Fruit fly (Drosophila melanogaster) whole organism, embryonic: ENCODE measurements around the gene SmD2.

Source experiments
- Ada2b ChIP-seq: fragments of 200-800 bp; sonication (Bioruptor generic); IDR thresholded peaks from 2 replicates; pipeline ENCODE4 v1.3.6; 2022; ENCODE audit warnings: missing biosample characterization, missing genetic modification characterization
- BtbVII ChIP-seq: fragments of 200-800 bp; sonication (Bioruptor generic); optimal IDR thresholded peaks from 3 replicates; lab custom pipeline; 2017; ENCODE audit warnings: missing biosample characterization, mild to moderate bottlenecking, missing genetic modification characterization
- CG12071 ChIP-seq: fragments of 200-800 bp; sonication (Bioruptor generic); optimal IDR thresholded peaks from 3 replicates; lab custom pipeline; 2018; ENCODE audit warnings: missing biosample characterization, mild to moderate bottlenecking, missing genetic modification characterization
- CG14710 ChIP-seq: fragments of 200-800 bp; sonication (Bioruptor generic); optimal IDR thresholded peaks from 3 replicates; lab custom pipeline; 2019; ENCODE audit warnings: missing biosample characterization, mild to moderate bottlenecking, missing genetic modification characterization, moderate library complexity
- CG15073 ChIP-seq: fragments of 200-800 bp; sonication (Bioruptor generic); optimal IDR thresholded peaks from 2 replicates; lab custom pipeline; 2016; ENCODE audit warnings: missing biosample characterization, missing genetic modification characterization
- CG15696 ChIP-seq: fragments of 200-800 bp; sonication (Bioruptor generic); optimal IDR thresholded peaks from 2 replicates; lab custom pipeline; 2019; ENCODE audit warnings: missing biosample characterization, mild to moderate bottlenecking, missing genetic modification characterization, moderate library complexity
- CG17328 ChIP-seq: fragments of 200-800 bp; sonication (Bioruptor generic); IDR thresholded peaks from 2 replicates; pipeline ENCODE4 v1.3.6; 2022; ENCODE audit warnings: missing biosample characterization, missing genetic modification characterization
- CG17385 ChIP-seq: fragments of 200-800 bp; sonication (Bioruptor generic); optimal IDR thresholded peaks from 3 replicates; lab custom pipeline; 2018; ENCODE audit warnings: missing biosample characterization, mild to moderate bottlenecking, missing genetic modification characterization
- CG18262 ChIP-seq: fragments of 200-800 bp; optimal IDR thresholded peaks from 3 replicates; lab custom pipeline; 2019; ENCODE audit warnings: missing biosample characterization, mild to moderate bottlenecking, missing genetic modification characterization, moderate library complexity
- CG1832 ChIP-seq: fragments of 200-800 bp; sonication (Bioruptor generic); optimal IDR thresholded peaks from 2 replicates; lab custom pipeline; 2017; ENCODE audit warnings: missing biosample characterization, mild to moderate bottlenecking, missing genetic modification characterization, inconsistent platforms
- CG18619 ChIP-seq: fragments of 200-800 bp; sonication (Bioruptor generic); optimal IDR thresholded peaks from 3 replicates; lab custom pipeline; 2017; ENCODE audit warnings: missing biosample characterization, mild to moderate bottlenecking, missing genetic modification characterization
- CG2116 ChIP-seq: fragments of 200-800 bp; sonication (Bioruptor generic); optimal IDR thresholded peaks from 3 replicates; lab custom pipeline; 2018; ENCODE audit warnings: missing biosample characterization, mild to moderate bottlenecking, missing genetic modification characterization
- CG30020 ChIP-seq: fragments of 200-800 bp; optimal IDR thresholded peaks from 2 replicates; lab custom pipeline; 2019; ENCODE audit warnings: missing biosample characterization, mild to moderate bottlenecking, missing genetic modification characterization, moderate library complexity
- CG6854 ChIP-seq: fragments of 200-800 bp; sonication (Bioruptor generic); optimal IDR thresholded peaks from 3 replicates; lab custom pipeline; 2017; ENCODE audit warnings: missing biosample characterization, mild to moderate bottlenecking, missing genetic modification characterization
- CG7963 ChIP-seq: fragments of 200-800 bp; sonication (Bioruptor generic); IDR thresholded peaks from 3 replicates; pipeline ENCODE4 v1.3.6; 2022; ENCODE audit warnings: missing biosample characterization, missing genetic modification characterization; ENCODE audit not compliant: partially characterized antibody
- CG8765 ChIP-seq: fragments of 200-800 bp; sonication (Bioruptor generic); IDR thresholded peaks from 2 replicates; pipeline ENCODE4 v1.3.6; 2022; ENCODE audit warnings: missing biosample characterization, missing genetic modification characterization
- CG8944 ChIP-seq: fragments of 200-800 bp; sonication (Bioruptor generic); optimal IDR thresholded peaks from 3 replicates; lab custom pipeline; 2016; ENCODE audit warnings: missing biosample characterization, missing genetic modification characterization
- CHES-1-like ChIP-seq: fragments of 200-800 bp; sonication (Bioruptor generic); optimal IDR thresholded peaks from 2 replicates; lab custom pipeline; 2016; ENCODE audit warnings: missing biosample characterization, missing genetic modification characterization
- CkIIα-i1 ChIP-seq: fragments of 200-800 bp; sonication (Bioruptor generic); IDR thresholded peaks from 2 replicates; pipeline ENCODE4 v1.3.6; 2022; ENCODE audit warnings: missing biosample characterization, missing genetic modification characterization
- D19A ChIP-seq: fragments of 200-800 bp; optimal IDR thresholded peaks from 3 replicates; lab custom pipeline; 2019; ENCODE audit warnings: missing biosample characterization, mild to moderate bottlenecking, missing genetic modification characterization, moderate library complexity
- Dek ChIP-seq: fragments of 200-800 bp; sonication (Bioruptor generic); optimal IDR thresholded peaks from 3 replicates; lab custom pipeline; 2019; ENCODE audit warnings: missing biosample characterization, mild to moderate bottlenecking, missing genetic modification characterization, moderate library complexity
- Doc3 ChIP-seq: fragments of 200-800 bp; sonication (Bioruptor generic); IDR thresholded peaks from 3 replicates; pipeline ENCODE4 v1.3.6; 2022; ENCODE audit warnings: missing biosample characterization, missing genetic modification characterization; ENCODE audit not compliant: partially characterized antibody
- HLH54F ChIP-seq: fragments of 200-800 bp; sonication (Bioruptor generic); optimal IDR thresholded peaks from 3 replicates; lab custom pipeline; 2016; ENCODE audit warnings: missing biosample characterization, missing genetic modification characterization
- Hr3 ChIP-seq: fragments of 200-800 bp; sonication (Bioruptor generic); optimal IDR thresholded peaks from 3 replicates; lab custom pipeline; 2016; ENCODE audit warnings: missing biosample characterization, missing genetic modification characterization
- Hr78 ChIP-seq, 2 experiments: fragments of 200-800 bp in 1 of 2; fragments of >200 bp in 1 of 2; sonication (Bioruptor generic) in 1 of 2; optimal IDR thresholded peaks; 2 replicates each; lab custom pipeline; 2017 to 2019; ENCODE audit warnings: missing biosample characterization in 2 of 2, missing genetic modification characterization in 2 of 2, mild to moderate bottlenecking in 1 of 2, moderate library complexity in 1 of 2
- Lhr ChIP-seq: fragments of 200-800 bp; sonication (Bioruptor generic); optimal IDR thresholded peaks from 3 replicates; lab custom pipeline; 2017; ENCODE audit warnings: mild to moderate bottlenecking, missing biosample characterization, missing genetic modification reagents, missing genetic modification characterization
- MBD-R2 ChIP-seq: fragments of 200-800 bp; sonication (Bioruptor generic); IDR thresholded peaks from 2 replicates; pipeline ENCODE4 v1.3.6; 2022; ENCODE audit warnings: missing biosample characterization, missing genetic modification characterization
- MTF-1 ChIP-seq: fragments of 200-800 bp; sonication (Bioruptor generic); optimal IDR thresholded peaks from 2 replicates; lab custom pipeline; 2018; ENCODE audit warnings: missing biosample characterization, mild to moderate bottlenecking, missing genetic modification characterization, borderline replicate concordance
- Myb ChIP-seq: fragments of 200-800 bp; sonication (Bioruptor generic); optimal IDR thresholded peaks from 2 replicates; lab custom pipeline; 2016; ENCODE audit warnings: missing biosample characterization, missing genetic modification characterization
- Nf-YC ChIP-seq: fragments of 200-800 bp; optimal IDR thresholded peaks from 3 replicates; lab custom pipeline; 2019; ENCODE audit warnings: missing biosample characterization, mild to moderate bottlenecking, missing genetic modification characterization, moderate library complexity
- Ptx1 ChIP-seq: fragments of 200-800 bp; sonication (Bioruptor generic); IDR thresholded peaks from 2 replicates; pipeline ENCODE4 v1.3.6; 2022; ENCODE audit warnings: missing biosample characterization, missing genetic modification characterization
- Scr ChIP-seq: fragments of 200-800 bp; sonication (Bioruptor generic); IDR thresholded peaks from 2 replicates; pipeline ENCODE4 v1.3.6; 2022; ENCODE audit warnings: missing biosample characterization, missing genetic modification characterization; ENCODE audit not compliant: partially characterized antibody
- abd-A ChIP-seq: fragments of 200-800 bp; sonication (Bioruptor generic); optimal IDR thresholded peaks from 3 replicates; lab custom pipeline; 2019; ENCODE audit warnings: missing biosample characterization, mild to moderate bottlenecking, missing genetic modification characterization, moderate library complexity
- ase ChIP-seq: fragments of 200-800 bp; sonication (Bioruptor generic); IDR thresholded peaks from 3 replicates; pipeline ENCODE4 v1.3.6; 2022; ENCODE audit warnings: missing biosample characterization, missing genetic modification characterization
- bab2 ChIP-seq: fragments of 200-800 bp; sonication (Bioruptor generic); optimal IDR thresholded peaks from 2 replicates; lab custom pipeline; 2016; ENCODE audit warnings: missing biosample characterization, missing genetic modification characterization
- btn ChIP-seq: fragments of 200-800 bp; sonication (Bioruptor generic); optimal IDR thresholded peaks from 2 replicates; lab custom pipeline; 2016; ENCODE audit warnings: missing biosample characterization, missing genetic modification characterization
- ems ChIP-seq: fragments of 200-800 bp; sonication (Bioruptor generic); optimal IDR thresholded peaks from 3 replicates; lab custom pipeline; 2016; ENCODE audit warnings: missing biosample characterization, missing genetic modification characterization
- fu2 ChIP-seq: fragments of 200-800 bp; sonication (Bioruptor generic); optimal IDR thresholded peaks from 2 replicates; lab custom pipeline; 2016; ENCODE audit warnings: missing biosample characterization, missing genetic modification characterization
- gce ChIP-seq: fragments of 200-800 bp; sonication (Bioruptor generic); IDR thresholded peaks from 3 replicates; pipeline ENCODE4 v1.3.6; 2022; ENCODE audit warnings: missing biosample characterization, missing genetic modification characterization
- jigr1 ChIP-seq: fragments of 200-800 bp; sonication (Bioruptor generic); IDR thresholded peaks from 3 replicates; pipeline ENCODE4 v1.3.6; 2022; ENCODE audit warnings: missing biosample characterization, missing genetic modification characterization
- jumu ChIP-seq: fragments of 200-800 bp; sonication (Bioruptor generic); optimal IDR thresholded peaks from 3 replicates; lab custom pipeline; 2016; ENCODE audit warnings: missing biosample characterization, missing genetic modification characterization
- lov ChIP-seq, 2 experiments: fragments of 200-800 bp in 1 of 2; fragments of >200 bp in 1 of 2; sonication (Bioruptor generic) in 1 of 2; IDR thresholded peaks in 1 of 2; optimal IDR thresholded peaks in 1 of 2; 2 replicates in 1 of 2; 3 replicates in 1 of 2; pipeline versions ENCODE4 v1.3.6 to Lab custom; 2017 to 2022; ENCODE audit warnings: missing biosample characterization in 1 of 2, missing genetic modification characterization in 1 of 2
- odd ChIP-seq: fragments of 200-800 bp; sonication (Bioruptor generic); optimal IDR thresholded peaks from 2 replicates; lab custom pipeline; 2017; ENCODE audit warnings: missing biosample characterization, mild to moderate bottlenecking, missing genetic modification characterization
- pnt ChIP-seq: fragments of 200-800 bp; sonication (Bioruptor generic); optimal IDR thresholded peaks from 3 replicates; lab custom pipeline; 2016; ENCODE audit warnings: missing biosample characterization, missing genetic modification characterization
- pzg ChIP-seq: fragments of 200-800 bp; sonication (Bioruptor generic); optimal IDR thresholded peaks from 3 replicates; lab custom pipeline; 2018; ENCODE audit warnings: missing biosample characterization, mild to moderate bottlenecking, missing genetic modification characterization, moderate library complexity
- stwl ChIP-seq: fragments of 200-800 bp; sonication (Bioruptor generic); optimal IDR thresholded peaks from 3 replicates; lab custom pipeline; 2018; ENCODE audit warnings: missing biosample characterization, mild to moderate bottlenecking, missing genetic modification characterization, moderate library complexity
- vfl ChIP-seq: fragments of 200-800 bp; sonication (Bioruptor generic); optimal IDR thresholded peaks from 2 replicates; lab custom pipeline; 2016; ENCODE audit warnings: missing biosample characterization, missing genetic modification characterization
- zen2 ChIP-seq: fragments of 200-800 bp; sonication (Bioruptor generic); IDR thresholded peaks from 3 replicates; pipeline ENCODE4 v1.3.6; 2022; ENCODE audit warnings: missing biosample characterization, missing genetic modification characterization; ENCODE audit not compliant: partially characterized antibody

Gene SmD2

DNA sequence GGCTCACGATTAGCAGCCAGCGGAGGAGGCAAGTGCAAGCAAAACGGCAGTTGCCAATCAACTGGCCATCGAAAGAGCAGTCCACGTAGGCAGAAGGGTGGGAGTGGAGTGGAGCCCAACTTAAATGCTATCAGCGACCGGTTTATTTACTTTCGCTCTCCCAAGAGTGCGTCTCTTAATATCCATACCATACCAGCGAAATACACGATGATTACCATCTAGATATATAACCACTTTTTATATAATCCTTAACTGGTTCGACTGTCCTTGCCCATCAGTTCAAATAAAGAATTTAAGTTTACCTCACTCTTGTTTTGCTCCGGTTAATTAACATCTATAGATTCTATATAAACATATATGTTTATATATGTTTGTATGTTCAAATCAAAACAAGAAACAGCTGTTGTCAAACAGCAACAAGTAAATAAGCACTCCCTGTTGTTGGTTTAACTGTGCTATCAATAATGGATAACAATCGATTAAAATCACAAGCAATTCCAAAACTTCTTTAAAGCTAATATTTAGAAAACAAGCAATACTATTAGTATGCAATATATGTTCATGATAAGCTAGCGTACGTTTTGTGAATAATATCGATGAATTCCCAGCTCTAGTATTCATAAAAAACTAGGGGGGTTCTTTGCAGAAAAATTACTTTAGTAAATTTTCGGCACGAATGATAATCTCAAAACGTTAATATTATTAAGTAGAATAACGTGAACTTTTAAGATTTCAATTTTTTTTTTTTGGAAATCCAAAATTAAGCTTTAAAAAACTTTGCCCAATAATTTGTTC lies 28.0 kb upstream of the SmD2 start (continued):
- TF ChIP-seq stwl: peak; percentile 22
- no peak for TF ChIP-seq CG18619 (GFP tag; lab: Kevin White, UChicago)
- TF ChIP-seq CG6854: peak; percentile 71
- TF ChIP-seq CG8765 (GFP tag; lab: Robert Waterston, UW): no peak
- peak; percentile 72 for TF ChIP-seq BtbVII (GFP tag; lab: Kevin White, UChicago)
- no peak for TF ChIP-seq CG7963 (GFP tag; lab: Robert Waterston, UW)
- TF ChIP-seq CHES-1-like: peak; percentile 13
- TF ChIP-seq CG8944 (GFP tag; lab: Kevin White, UChicago): no peak
- TF ChIP-seq bab2 (GFP tag; lab: Kevin White, UChicago): peak; percentile 39
- TF ChIP-seq btn (GFP tag; lab: Kevin White, UChicago): no peak
- TF ChIP-seq CG17385 (GFP tag; lab: Kevin White, UChicago): peak; percentile 44
- no peak for TF ChIP-seq ase (GFP tag; lab: Robert Waterston, UW)
- TF ChIP-seq Myb (GFP tag; lab: Kevin White, UChicago): peak; percentile 10
- no peak for TF ChIP-seq jigr1
- TF ChIP-seq Hr3 (GFP tag; lab: Kevin White, UChicago): peak; percentile 2
- no peak for TF ChIP-seq CkIIα-i1 (GFP tag; lab: Robert Waterston, UW)
- TF ChIP-seq Doc3 (GFP tag; lab: Robert Waterston, UW): peak; percentile 26; the same call in 2 of the 3 replicates
- peak; percentile 34 for TF ChIP-seq Nf-YC
- no peak for TF ChIP-seq pnt
- TF ChIP-seq CG18262 (tag; lab: Kevin White, UChicago): peak; percentile 43
- 0 out of 3 replicates have a peak, but pooled peaks have one; percentile 30 for TF ChIP-seq gce (GFP tag; lab: Robert Waterston, UW)
- TF ChIP-seq CG17328: no peak
- TF ChIP-seq CG14710: peak; percentile 49
- TF ChIP-seq Scr (GFP tag; lab: Robert Waterston, UW): peak; percentile 45
- peak; percentile 63 for TF ChIP-seq CG2116 (GFP tag; lab: Kevin White, UChicago)
- no peak for TF ChIP-seq vfl (GFP tag; lab: Kevin White, UChicago)
- no peak for TF ChIP-seq HLH54F (GFP tag; lab: Kevin White, UChicago)
- TF ChIP-seq Hr78 (GFP tag; optimal IDR thresholded peaks at IDR 0.05; lab: Kevin White, UChicago): no peak
- no peak for TF ChIP-seq Dek (tag; lab: Kevin White, UChicago)
- peak; percentile 11 for TF ChIP-seq D19A (tag; lab: Kevin White, UChicago)
- no peak for TF ChIP-seq Lhr (GFP tag; lab: Kevin White, UChicago)
- TF ChIP-seq MTF-1 (GFP tag; lab: Kevin White, UChicago): no peak
- no peak for TF ChIP-seq zen2 (GFP tag; lab: Robert Waterston, UW)
- TF ChIP-seq jumu (GFP tag; lab: Kevin White, UChicago): no peak
- TF ChIP-seq Ada2b: no peak
- TF ChIP-seq Ptx1 (GFP tag; lab: Robert Waterston, UW): no peak
- TF ChIP-seq abd-A (tag; lab: Kevin White, UChicago): no peak
- peak; percentile 19 for TF ChIP-seq CG15696 (tag; lab: Kevin White, UChicago)
- TF ChIP-seq CG30020 (tag; lab: Kevin White, UChicago): peak; percentile 61
- TF ChIP-seq fu2 (GFP tag; lab: Kevin White, UChicago): no peak
- peak; percentile 66 for TF ChIP-seq odd (GFP tag; lab: Kevin White, UChicago)
- TF ChIP-seq CG15073: no peak
- no peak for TF ChIP-seq CG1832
- peak; percentile 55; the same call in 1 of the 2 replicates for TF ChIP-seq MBD-R2 (GFP tag; lab: Robert Waterston, UW)
- no peak for TF ChIP-seq CG12071 (GFP tag; lab: Kevin White, UChicago)
- no peak for TF ChIP-seq lov (optimal IDR thresholded peaks at IDR 0.05; lab: Kevin White, UChicago)
- TF ChIP-seq lov (GFP tag; IDR thresholded peaks at IDR 0.05; lab: Robert Waterston, UW): no peak
- peak; percentile 20 for TF ChIP-seq pzg (GFP tag; lab: Kevin White, UChicago)
- no peak for TF ChIP-seq ems (GFP tag; lab: Kevin White, UChicago)
